Worm (Caenorhabditis elegans): Measurements from ENCODE around the gene srm-6.
A peak's percentile ranks its signal among the peaks of the same experiment; 100 is the strongest.

The srm-6 gene

DNA sequence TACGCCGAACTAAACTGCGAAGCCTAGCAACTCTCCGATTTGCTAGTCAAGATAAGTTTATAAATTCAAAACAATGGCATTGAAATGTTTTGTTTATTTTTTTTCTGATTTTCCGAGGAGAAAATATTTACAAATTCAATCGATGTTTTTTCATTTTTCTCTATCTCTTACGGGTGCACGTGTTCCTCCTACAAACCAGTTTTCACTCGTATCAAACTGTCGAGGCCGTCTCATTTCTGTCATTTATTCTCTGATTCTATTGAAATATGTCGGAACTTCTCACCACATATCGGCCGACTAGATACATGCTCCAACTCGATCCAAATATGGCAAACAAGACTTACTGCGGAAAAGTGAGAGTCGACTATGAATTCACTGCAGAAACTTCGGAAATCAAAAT lies 5.3 kb upstream of the srm-6 start, which contains the start of gene F47B8.8:
TSS of gene F47B8.8 (plus strand) at position 257 of the 400 bp plus-strand sequence.
- TF ChIP-seq tbx-11 (GFP tag; IDR thresholded peaks at IDR 0.05) (no peak), tra-4 (tag; optimal IDR thresholded peaks at IDR 0.05) (no peak), B0310.2 (tag; optimal IDR thresholded peaks at IDR 0.05) (no peak), pes-1 (GFP tag; IDR thresholded peaks at IDR 0.05) (no peak), aly-1 (tag; optimal IDR thresholded peaks at IDR 0.05) (no peak), scrt-1 (GFP tag; IDR thresholded peaks at IDR 0.05) (no peak), hmg-4 (GFP tag; optimal IDR thresholded peaks at IDR 0.05) (no peak), hnd-1 (tag; optimal IDR thresholded peaks at IDR 0.05) (no peak), tbx-37 (GFP tag; conservative IDR thresholded peaks at IDR 0.05) (no peak), ets-7 (tag; optimal IDR thresholded peaks at IDR 0.05) (no peak), flt-1 (GFP tag; IDR thresholded peaks at IDR 0.05) (no peak), ceh-13 (GFP tag; optimal IDR thresholded peaks at IDR 0.05) (no peak), sea-1 (GFP tag; conservative IDR thresholded peaks at IDR 0.05) (no peak), ama-1 (optimal IDR thresholded peaks at IDR 0.05) (no peak), hmbx-1 (tag; optimal IDR thresholded peaks at IDR 0.05) (no peak)

DNA sequence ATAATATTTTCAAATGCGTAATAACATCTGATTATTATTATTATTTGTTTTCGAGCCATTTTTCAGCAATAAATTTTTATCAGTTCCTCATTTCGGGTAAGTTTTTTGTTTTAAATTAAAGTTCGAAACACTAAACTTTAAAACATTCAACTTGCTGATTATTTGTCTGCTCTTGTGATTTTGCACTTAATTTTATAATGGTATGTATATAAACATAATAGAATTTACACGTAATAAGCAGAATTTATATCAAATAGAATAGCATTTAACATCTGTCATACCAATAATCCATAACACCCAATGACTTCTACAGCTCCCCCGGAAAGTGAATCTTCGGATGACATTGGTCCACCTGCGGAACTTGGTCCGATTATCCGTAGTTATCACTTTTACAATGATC lies 3.6 kb upstream of the srm-6 start, which contains the start of gene srm-4:
TSS of gene srm-4 (plus strand) at position 301 of the 400 bp plus-strand sequence.
- TF ChIP-seq ama-1 (optimal IDR thresholded peaks at IDR 0.05) (no peak), B0310.2 (tag; optimal IDR thresholded peaks at IDR 0.05) (no peak), pes-1 (GFP tag; IDR thresholded peaks at IDR 0.05) (no peak), scrt-1 (GFP tag; IDR thresholded peaks at IDR 0.05) (no peak), sea-1 (GFP tag; conservative IDR thresholded peaks at IDR 0.05) (no peak), hmbx-1 (tag; optimal IDR thresholded peaks at IDR 0.05) (no peak), tbx-11 (GFP tag; IDR thresholded peaks at IDR 0.05) (no peak), flt-1 (GFP tag; IDR thresholded peaks at IDR 0.05) (no peak), ceh-36 (tag; optimal IDR thresholded peaks at IDR 0.05) (no peak), tbx-37 (GFP tag; conservative IDR thresholded peaks at IDR 0.05) (no peak), ceh-13 (GFP tag; optimal IDR thresholded peaks at IDR 0.05) (no peak), hmg-4 (GFP tag; optimal IDR thresholded peaks at IDR 0.05) (no peak)

DNA sequence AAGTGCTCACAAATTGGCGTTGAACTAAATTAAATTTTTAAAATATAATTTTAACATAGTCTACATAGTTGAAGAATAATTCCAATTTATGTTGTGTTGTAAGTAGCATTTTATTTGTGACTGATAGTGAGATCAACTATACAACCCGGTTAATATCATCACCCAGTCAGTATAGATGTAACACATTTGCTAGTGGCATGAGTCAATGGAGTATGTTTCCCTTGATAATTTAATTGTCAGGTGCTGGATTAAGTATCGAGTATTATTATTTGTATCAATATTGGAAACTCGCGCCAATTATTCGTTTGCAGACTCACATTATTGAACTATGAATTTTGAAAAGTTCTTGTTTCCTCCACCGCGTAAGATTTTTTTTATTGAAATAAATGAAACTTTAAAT lies 1.9 kb upstream of the srm-6 start, which contains the start of gene srm-5:
TSS of gene srm-5 (plus strand) at position 301 of the 400 bp plus-strand sequence.
- TF ChIP-seq ets-7 (tag; optimal IDR thresholded peaks at IDR 0.05): no peak
- no peak for TF ChIP-seq F13C5.2 (tag; optimal IDR thresholded peaks at IDR 0.05)
- TF ChIP-seq tra-4 (tag; optimal IDR thresholded peaks at IDR 0.05): no peak
- no peak for TF ChIP-seq tbx-11 (GFP tag; IDR thresholded peaks at IDR 0.05)

DNA sequence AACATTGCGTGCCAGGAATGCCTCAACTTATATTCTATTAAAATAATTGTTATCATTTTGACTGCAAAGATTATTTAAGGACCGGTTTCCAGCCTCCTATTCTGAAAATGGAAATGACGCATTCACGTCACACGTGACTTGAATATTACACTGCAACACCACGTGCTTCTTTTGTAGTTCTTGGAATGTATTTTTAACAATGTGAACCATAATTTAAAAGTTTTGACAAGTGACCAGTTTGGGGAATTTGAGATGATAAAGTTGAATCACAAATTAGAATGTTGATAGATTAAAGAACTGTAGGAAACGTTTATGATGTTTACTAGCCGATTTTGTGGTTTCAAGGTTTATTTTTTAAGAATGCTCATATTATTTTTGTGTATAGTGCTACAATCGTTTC lies 4.9 kb downstream of the srm-6 start, which contains the start of gene F47B8.10:
TSS of gene F47B8.10 (plus strand) at position 301 of the 400 bp plus-strand sequence.
- TF ChIP-seq B0310.2 (tag; optimal IDR thresholded peaks at IDR 0.05): no peak
- TF ChIP-seq hmg-4 (GFP tag; optimal IDR thresholded peaks at IDR 0.05): no peak
- no peak for TF ChIP-seq pes-1 (GFP tag; IDR thresholded peaks at IDR 0.05)
- no peak for TF ChIP-seq hmbx-1 (tag; optimal IDR thresholded peaks at IDR 0.05)
- TF ChIP-seq flt-1 (GFP tag; IDR thresholded peaks at IDR 0.05): no peak
- no peak for TF ChIP-seq F13C5.2 (tag; optimal IDR thresholded peaks at IDR 0.05)

DNA sequence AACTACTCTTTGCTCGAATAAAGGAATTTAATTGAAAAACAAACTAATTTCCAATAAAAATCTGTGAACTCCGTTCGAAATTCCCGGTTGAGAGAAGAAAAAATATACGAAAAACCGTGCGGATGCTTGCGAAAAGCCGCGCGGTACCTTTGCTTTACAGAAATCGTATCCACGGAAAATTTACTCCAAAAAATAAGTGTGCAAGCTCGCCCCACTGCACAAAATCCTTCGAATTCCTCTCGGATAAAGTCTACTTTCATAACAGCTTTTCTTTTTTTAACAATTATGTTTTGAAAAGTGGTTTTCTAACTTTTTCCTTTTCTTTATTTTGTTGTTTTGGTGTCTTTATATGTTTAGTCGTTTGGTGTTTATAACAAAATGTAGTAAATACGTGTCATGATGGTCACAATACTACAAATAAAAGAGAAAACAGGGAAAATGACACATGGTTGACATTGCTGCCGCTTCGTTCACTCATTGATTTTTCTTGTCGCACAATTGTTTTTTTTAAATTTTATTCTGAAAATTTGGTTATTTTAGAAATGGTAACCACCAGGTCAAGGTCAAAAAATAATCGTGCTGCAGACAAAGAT lies 10.6 kb downstream of the srm-6 start, which contains the start of gene cept-2:
TSS of gene cept-2 (plus strand) at position 533 of the 593 bp plus-strand sequence.
- TF ChIP-seq F13C5.2 (tag; optimal IDR thresholded peaks at IDR 0.05) (peak; percentile 75), ets-7 (tag; optimal IDR thresholded peaks at IDR 0.05) (peak; percentile 28), flt-1 (GFP tag; IDR thresholded peaks at IDR 0.05) (no peak), tbx-37 (GFP tag; conservative IDR thresholded peaks at IDR 0.05) (peak; percentile 19; the same call in 1 of the 2 replicates)

DNA sequence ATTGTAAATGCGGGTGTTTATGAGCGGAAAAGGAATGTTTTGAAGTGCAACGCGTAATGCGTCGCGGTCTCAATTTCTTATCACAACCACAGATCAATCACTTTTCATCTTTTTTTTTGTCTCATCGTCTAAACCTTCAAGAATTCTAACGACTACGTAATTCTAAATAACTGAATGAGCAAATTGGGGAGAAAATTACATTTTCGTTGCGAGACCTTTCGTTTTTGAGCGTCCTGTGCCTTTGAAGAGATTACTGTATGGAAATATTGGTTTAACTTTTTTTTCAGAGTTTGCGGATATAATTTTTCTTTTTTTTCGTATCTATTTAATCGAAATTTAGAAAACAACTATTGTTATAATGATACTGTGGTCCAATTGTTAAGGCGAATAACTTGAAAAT lies 13.7 kb downstream of the srm-6 start:
- TF ChIP-seq B0310.2 (tag; optimal IDR thresholded peaks at IDR 0.05): no peak

DNA sequence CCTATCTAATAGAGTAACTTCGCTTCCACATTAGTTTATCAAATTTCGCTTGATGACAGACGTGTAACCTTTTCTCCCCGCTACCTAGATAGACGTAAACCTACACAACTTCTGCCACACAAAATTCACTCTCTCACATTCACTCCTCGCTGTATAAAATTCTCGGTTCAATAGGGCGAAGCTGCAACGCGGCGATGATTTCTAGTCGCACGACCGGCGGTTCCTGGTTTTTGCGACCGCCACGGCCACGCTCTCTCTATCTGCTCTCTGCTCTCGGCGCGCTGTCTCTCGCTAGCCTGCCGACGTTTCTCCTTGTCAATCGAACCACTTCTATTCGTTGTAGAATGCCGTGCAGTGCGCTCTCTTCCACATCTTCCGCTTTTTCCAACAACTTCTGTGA lies 14.2 kb downstream of the srm-6 start:
- TF ChIP-seq hmg-4 (GFP tag; optimal IDR thresholded peaks at IDR 0.05): peak; percentile 34
- TF ChIP-seq tbx-37 (GFP tag; conservative IDR thresholded peaks at IDR 0.05): no peak
- TF ChIP-seq hmbx-1 (tag; optimal IDR thresholded peaks at IDR 0.05): no peak
- 0 out of 2 replicates have a peak, but pooled peaks have one; percentile 21 for TF ChIP-seq sea-1 (GFP tag; conservative IDR thresholded peaks at IDR 0.05)
- peak; percentile 7 for TF ChIP-seq F13C5.2 (tag; optimal IDR thresholded peaks at IDR 0.05)

DNA sequence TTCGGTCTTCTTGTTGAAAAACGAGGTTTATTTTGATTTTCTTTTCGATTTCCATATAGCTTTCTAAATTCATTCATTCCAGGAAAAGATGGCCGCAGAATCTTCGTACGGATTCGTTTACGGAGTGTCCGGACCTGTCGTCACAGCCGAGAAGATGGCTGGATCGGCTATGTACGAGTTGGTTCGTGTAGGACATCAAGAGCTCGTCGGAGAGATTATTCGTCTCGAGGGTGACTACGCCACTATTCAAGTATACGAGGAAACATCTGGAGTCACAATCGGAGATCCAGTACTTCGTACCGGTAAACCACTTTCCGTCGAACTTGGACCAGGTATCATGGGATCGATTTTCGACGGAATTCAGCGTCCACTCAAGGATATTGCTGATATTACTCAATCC lies 14.9 kb downstream of the srm-6 start, which contains the start of gene vha-13:
TSS of gene vha-13 (plus strand) at position 81 of the 400 bp plus-strand sequence.
- TF ChIP-seq tbx-11 (GFP tag; IDR thresholded peaks at IDR 0.05) (no peak), hmbx-1 (tag; optimal IDR thresholded peaks at IDR 0.05) (no peak), ets-7 (tag; optimal IDR thresholded peaks at IDR 0.05) (no peak), ceh-13 (GFP tag; optimal IDR thresholded peaks at IDR 0.05) (no peak), sea-1 (GFP tag; conservative IDR thresholded peaks at IDR 0.05) (no peak), tra-4 (tag; optimal IDR thresholded peaks at IDR 0.05) (no peak), scrt-1 (GFP tag; IDR thresholded peaks at IDR 0.05) (no peak), flt-1 (GFP tag; IDR thresholded peaks at IDR 0.05) (no peak), hmg-4 (GFP tag; optimal IDR thresholded peaks at IDR 0.05) (no peak), pes-1 (GFP tag; IDR thresholded peaks at IDR 0.05) (no peak), tbx-37 (GFP tag; conservative IDR thresholded peaks at IDR 0.05) (no peak)

DNA sequence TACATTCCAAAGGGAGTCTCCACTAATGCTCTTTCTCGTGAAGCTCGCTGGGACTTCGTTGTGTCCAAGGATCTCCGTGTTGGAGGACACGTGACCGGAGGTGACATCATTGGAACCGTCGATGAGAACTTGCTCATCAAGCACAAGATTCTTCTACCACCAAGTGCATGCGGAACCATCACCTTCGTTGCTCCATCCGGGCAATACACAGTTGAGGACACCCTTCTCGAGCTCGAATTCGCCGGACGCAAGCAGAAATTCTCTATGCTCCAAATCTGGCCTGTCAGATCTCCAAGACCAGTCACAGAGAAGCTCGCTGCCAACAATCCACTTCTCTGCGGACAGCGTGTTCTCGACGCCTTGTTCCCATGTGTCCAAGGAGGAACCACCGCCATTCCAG lies 15.3 kb downstream of the srm-6 start:
- no peak for TF ChIP-seq ceh-36 (tag; optimal IDR thresholded peaks at IDR 0.05)
